Fruit fly (Drosophila melanogaster) whole organism, embryonic: Measurements from ENCODE around the gene spn-B.

Experiments
- ATbp ChIP-seq: fragments of 200-800 bp; sonication (Bioruptor generic); optimal IDR thresholded peaks from 2 replicates; lab custom pipeline; 2017; ENCODE audit warnings: missing biosample characterization, mild to moderate bottlenecking, missing genetic modification characterization, missing genetic modification reagents
- Awh ChIP-seq: fragments of 200-800 bp; sonication (Bioruptor generic); IDR thresholded peaks from 2 replicates; pipeline ENCODE4, ENCODE4 v1.3.6; 2022; ENCODE audit warnings: missing biosample characterization, missing genetic modification characterization
- CG10267 ChIP-seq: fragments of 200-800 bp; sonication (Bioruptor generic); optimal IDR thresholded peaks from 2 replicates; lab custom pipeline; 2018; ENCODE audit warnings: missing biosample characterization, mild to moderate bottlenecking, missing genetic modification characterization, moderate library complexity
- CG11085 ChIP-seq: fragments of 200-800 bp; sonication (Bioruptor generic); IDR thresholded peaks from 2 replicates; pipeline ENCODE4 v1.3.6; 2022; ENCODE audit warnings: missing biosample characterization, missing genetic modification characterization
- CG11504 ChIP-seq: fragments of 200-800 bp; sonication (Bioruptor generic); optimal IDR thresholded peaks from 3 replicates; lab custom pipeline; 2019; ENCODE audit warnings: missing biosample characterization, mild to moderate bottlenecking, missing genetic modification characterization, moderate library complexity
- CG11696 ChIP-seq: fragments of 200-800 bp; sonication (Bioruptor generic); IDR thresholded peaks from 2 replicates; pipeline ENCODE4 v1.3.6; 2022; ENCODE audit warnings: missing biosample characterization, missing genetic modification characterization
- CG1233 ChIP-seq: fragments of 200-800 bp; sonication (Bioruptor generic); optimal IDR thresholded peaks from 4 replicates; lab custom pipeline; 2018; ENCODE audit warnings: missing biosample characterization, mild to moderate bottlenecking, missing genetic modification characterization
- CG14014 ChIP-seq: fragments of 200-800 bp; sonication (Bioruptor generic); IDR thresholded peaks from 2 replicates; pipeline ENCODE4 v1.3.6; 2022; ENCODE audit warnings: missing biosample characterization, missing genetic modification characterization
- CG14965 ChIP-seq: fragments of 200-800 bp; sonication (Bioruptor generic); optimal IDR thresholded peaks from 2 replicates; lab custom pipeline; 2016; ENCODE audit warnings: missing biosample characterization, missing genetic modification characterization, borderline replicate concordance
- CG1792 ChIP-seq: fragments of 200-800 bp; sonication (Bioruptor generic); optimal IDR thresholded peaks from 2 replicates; lab custom pipeline; 2016; ENCODE audit warnings: missing biosample characterization, missing genetic modification characterization
- CG2116 ChIP-seq: fragments of 200-800 bp; sonication (Bioruptor generic); optimal IDR thresholded peaks from 3 replicates; lab custom pipeline; 2018; ENCODE audit warnings: missing biosample characterization, mild to moderate bottlenecking, missing genetic modification characterization
- CG2129 ChIP-seq: fragments of 200-800 bp; sonication (Bioruptor generic); IDR thresholded peaks from 2 replicates; pipeline ENCODE4 v1.3.6; 2022; ENCODE audit warnings: missing biosample characterization, missing genetic modification characterization; ENCODE audit not compliant: partially characterized antibody
- CG2199 ChIP-seq: fragments of 200-800 bp; sonication (Bioruptor generic); IDR thresholded peaks from 3 replicates; pipeline ENCODE4 v1.3.6; 2022; ENCODE audit warnings: missing biosample characterization, missing genetic modification characterization
- CG2202 ChIP-seq: fragments of 200-800 bp; sonication (Bioruptor generic); optimal IDR thresholded peaks from 2 replicates; lab custom pipeline; 2018; ENCODE audit warnings: missing biosample characterization, mild to moderate bottlenecking, missing genetic modification characterization
- CG2712 ChIP-seq: fragments of 200-800 bp; optimal IDR thresholded peaks from 3 replicates; lab custom pipeline; 2019; ENCODE audit warnings: missing biosample characterization, mild to moderate bottlenecking, missing genetic modification characterization, moderate library complexity
- CG3407 ChIP-seq: fragments of 200-800 bp; sonication (Bioruptor generic); optimal IDR thresholded peaks from 2 replicates; lab custom pipeline; 2018; ENCODE audit warnings: missing biosample characterization, mild to moderate bottlenecking, missing genetic modification characterization
- CG6254 ChIP-seq: fragments of 200-800 bp; sonication (Bioruptor generic); optimal IDR thresholded peaks from 3 replicates; lab custom pipeline; 2017; ENCODE audit warnings: mild to moderate bottlenecking, missing biosample characterization, missing genetic modification reagents, missing genetic modification characterization
- CG9609 ChIP-seq: fragments of 200-800 bp; sonication (Bioruptor generic); optimal IDR thresholded peaks from 3 replicates; lab custom pipeline; 2016; ENCODE audit warnings: missing biosample characterization, missing genetic modification characterization
- CG9817 ChIP-seq: fragments of 200-800 bp; sonication (Bioruptor generic); optimal IDR thresholded peaks from 2 replicates; lab custom pipeline; 2018; ENCODE audit warnings: missing biosample characterization, mild to moderate bottlenecking, missing genetic modification characterization, moderate library complexity
- D19A ChIP-seq: fragments of 200-800 bp; optimal IDR thresholded peaks from 3 replicates; lab custom pipeline; 2019; ENCODE audit warnings: missing biosample characterization, mild to moderate bottlenecking, missing genetic modification characterization, moderate library complexity
- D19B ChIP-seq: fragments of 200-800 bp; sonication (Bioruptor generic); optimal IDR thresholded peaks from 2 replicates; lab custom pipeline; 2017; ENCODE audit warnings: missing biosample characterization, mild to moderate bottlenecking, missing genetic modification characterization
- Dip3 ChIP-seq: fragments of 200-800 bp; sonication (Bioruptor generic); optimal IDR thresholded peaks from 3 replicates; lab custom pipeline; 2016; ENCODE audit warnings: missing biosample characterization, missing genetic modification characterization
- Dref ChIP-seq: fragments of 200-800 bp; sonication (Bioruptor generic); IDR thresholded peaks from 2 replicates; pipeline ENCODE4 v1.3.6; 2022; ENCODE audit warnings: missing biosample characterization, missing genetic modification characterization
- Elba2 ChIP-seq: fragments of 200-800 bp; sonication (Bioruptor generic); optimal IDR thresholded peaks from 3 replicates; lab custom pipeline; 2016; ENCODE audit warnings: missing biosample characterization, missing genetic modification characterization
- Hey ChIP-seq: fragments of 200-800 bp; sonication (Bioruptor generic); optimal IDR thresholded peaks from 3 replicates; lab custom pipeline; 2018; ENCODE audit warnings: missing biosample characterization, mild to moderate bottlenecking, missing genetic modification characterization
- Lhr ChIP-seq: fragments of 200-800 bp; sonication (Bioruptor generic); optimal IDR thresholded peaks from 3 replicates; lab custom pipeline; 2017; ENCODE audit warnings: mild to moderate bottlenecking, missing biosample characterization, missing genetic modification reagents, missing genetic modification characterization
- Med ChIP-seq: fragments of 200-800 bp; sonication (Bioruptor generic); peaks from one replicate; lab custom pipeline; 2016; ENCODE audit warnings: missing biosample characterization, missing genetic modification characterization, mild to moderate bottlenecking, inconsistent platforms, moderate library complexity
- Meics ChIP-seq: fragments of 200-800 bp; sonication (Bioruptor generic); optimal IDR thresholded peaks from 2 replicates; lab custom pipeline; 2017; ENCODE audit warnings: missing biosample characterization, mild to moderate bottlenecking, missing genetic modification characterization
- ac ChIP-seq: fragments of 200-800 bp; sonication (Bioruptor generic); optimal IDR thresholded peaks from 3 replicates; lab custom pipeline; 2017; ENCODE audit warnings: missing biosample characterization, mild to moderate bottlenecking, missing genetic modification characterization
- ap ChIP-seq: fragments of 200-800 bp; sonication (Bioruptor generic); IDR thresholded peaks from 2 replicates; pipeline ENCODE4 v1.3.6; 2022; ENCODE audit warnings: missing biosample characterization, missing genetic modification characterization
- bbx ChIP-seq: fragments of 200-800 bp; sonication (Bioruptor generic); IDR thresholded peaks from 2 replicates; pipeline ENCODE4 v1.3.6; 2022; ENCODE audit warnings: missing biosample characterization, missing genetic modification characterization; ENCODE audit not compliant: partially characterized antibody
- bigmax ChIP-seq: fragments of 200-800 bp; sonication (Bioruptor generic); optimal IDR thresholded peaks from 2 replicates; lab custom pipeline; 2018; ENCODE audit warnings: missing biosample characterization, mild to moderate bottlenecking, missing genetic modification characterization
- btn ChIP-seq: fragments of 200-800 bp; sonication (Bioruptor generic); optimal IDR thresholded peaks from 2 replicates; lab custom pipeline; 2016; ENCODE audit warnings: missing biosample characterization, missing genetic modification characterization
- crol ChIP-seq: fragments of 200-800 bp; sonication (Bioruptor generic); IDR thresholded peaks from 2 replicates; pipeline ENCODE4 v1.3.6; 2022; ENCODE audit warnings: missing biosample characterization, missing genetic modification characterization
- disco-r ChIP-seq: fragments of 200-800 bp; sonication (Bioruptor generic); optimal IDR thresholded peaks from 2 replicates; lab custom pipeline; 2016; ENCODE audit warnings: missing biosample characterization, missing genetic modification characterization
- emc ChIP-seq: fragments of 200-800 bp; sonication (Bioruptor generic); optimal IDR thresholded peaks from 2 replicates; lab custom pipeline; 2016; ENCODE audit warnings: missing biosample characterization, missing genetic modification characterization
- gce ChIP-seq: fragments of 200-800 bp; sonication (Bioruptor generic); IDR thresholded peaks from 3 replicates; pipeline ENCODE4 v1.3.6; 2022; ENCODE audit warnings: missing biosample characterization, missing genetic modification characterization
- gcm2 ChIP-seq: fragments of 200-800 bp; sonication (Bioruptor generic); optimal IDR thresholded peaks from 2 replicates; lab custom pipeline; 2016; ENCODE audit warnings: missing biosample characterization, missing genetic modification characterization
- her ChIP-seq: fragments of 200-800 bp; sonication (Bioruptor generic); optimal IDR thresholded peaks from 2 replicates; lab custom pipeline; 2016; ENCODE audit warnings: missing biosample characterization, missing genetic modification characterization
- jigr1 ChIP-seq: fragments of 200-800 bp; sonication (Bioruptor generic); IDR thresholded peaks from 3 replicates; pipeline ENCODE4 v1.3.6; 2022; ENCODE audit warnings: missing biosample characterization, missing genetic modification characterization
- jing ChIP-seq: fragments of 200-800 bp; sonication (Bioruptor generic); optimal IDR thresholded peaks from 2 replicates; lab custom pipeline; 2018; ENCODE audit warnings: missing biosample characterization, mild to moderate bottlenecking, missing genetic modification characterization
- p53 ChIP-seq: fragments of 200-800 bp; sonication (Bioruptor generic); optimal IDR thresholded peaks from 2 replicates; lab custom pipeline; 2016; ENCODE audit warnings: missing biosample characterization, missing genetic modification characterization
- pb ChIP-seq: fragments of 200-800 bp; sonication (Bioruptor generic); optimal IDR thresholded peaks from 3 replicates; lab custom pipeline; 2016; ENCODE audit warnings: missing biosample characterization, missing genetic modification characterization
- pnt ChIP-seq: fragments of 200-800 bp; sonication (Bioruptor generic); optimal IDR thresholded peaks from 3 replicates; lab custom pipeline; 2016; ENCODE audit warnings: missing biosample characterization, missing genetic modification characterization
- pros ChIP-seq: fragments of 200-800 bp; sonication (Bioruptor generic); optimal IDR thresholded peaks from 3 replicates; lab custom pipeline; 2019; ENCODE audit warnings: missing biosample characterization, mild to moderate bottlenecking, missing genetic modification characterization, moderate library complexity
- ranshi ChIP-seq: fragments of 200-800 bp; sonication (Bioruptor generic); IDR thresholded peaks from 2 replicates; pipeline ENCODE4 v1.3.6; 2022; ENCODE audit warnings: missing biosample characterization, missing genetic modification characterization
- salm ChIP-seq: fragments of 200-800 bp; sonication (Bioruptor generic); optimal IDR thresholded peaks from 2 replicates; lab custom pipeline; 2018; ENCODE audit warnings: missing biosample characterization, mild to moderate bottlenecking, missing genetic modification characterization
- sisA ChIP-seq: fragments of 200-800 bp; sonication (Bioruptor generic); IDR thresholded peaks from 2 replicates; pipeline ENCODE4 v1.3.6; 2022; ENCODE audit warnings: missing biosample characterization, missing genetic modification characterization
- sob ChIP-seq: fragments of 200-800 bp; sonication (Bioruptor generic); IDR thresholded peaks from 2 replicates; pipeline ENCODE4 v1.3.6; 2022; ENCODE audit warnings: missing biosample characterization, missing genetic modification characterization
- tgo ChIP-seq: fragments of 200-800 bp; sonication (Bioruptor generic); IDR thresholded peaks from 3 replicates; pipeline ENCODE4 v1.3.6; 2022; ENCODE audit warnings: missing biosample characterization, missing genetic modification characterization

spn-B gene

DNA sequence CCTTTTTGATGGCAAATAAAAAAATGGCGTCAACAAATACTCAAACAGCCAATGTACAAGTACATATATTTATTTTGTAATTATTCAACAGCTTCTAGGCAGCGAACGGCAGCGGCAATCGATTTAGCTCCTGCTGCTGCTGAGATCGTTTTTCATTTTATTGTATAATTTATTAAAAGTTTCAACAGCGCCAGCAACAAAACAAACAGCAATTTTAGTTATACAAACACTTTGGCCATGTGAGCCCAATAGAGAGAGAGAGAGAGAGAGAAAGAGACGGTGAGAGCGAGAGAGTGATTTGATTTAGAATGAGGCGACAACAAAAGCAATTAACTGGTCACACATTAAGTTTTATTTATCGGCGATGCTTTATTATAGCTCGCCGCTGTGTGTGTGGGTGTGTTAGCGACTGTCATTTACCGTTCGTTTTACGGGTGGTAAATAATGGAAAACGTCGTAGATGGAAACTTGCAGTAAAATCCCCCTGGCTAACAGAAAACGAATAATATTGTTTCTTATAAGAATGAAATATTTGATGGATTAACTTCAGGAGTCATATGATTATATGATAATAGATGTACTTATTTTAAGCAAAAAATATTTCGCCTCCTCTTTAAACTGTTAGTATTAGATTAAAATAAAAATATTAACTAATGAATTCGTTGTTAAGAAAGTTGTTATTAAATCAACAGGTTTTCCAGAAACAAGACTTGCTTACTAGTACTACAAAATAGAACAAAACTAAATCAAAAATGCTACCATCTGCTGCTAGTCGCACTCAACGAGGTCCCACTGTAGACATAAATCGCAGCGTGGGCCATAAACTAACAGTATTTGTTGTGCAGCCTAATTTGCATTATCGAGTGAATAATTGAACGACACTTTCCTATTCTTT is 42.5 kb upstream of the spn-B start (continued):
- TF ChIP-seq sisA (GFP tag; lab: Robert Waterston, UW) (no peak), Med (peak; percentile 83), ranshi (GFP tag; lab: Robert Waterston, UW) (no peak), tgo (GFP tag; lab: Robert Waterston, UW) (no peak), jigr1 (GFP tag; lab: Robert Waterston, UW) (no peak), gcm2 (no peak), D19A (no peak), CG11696 (no peak), pnt (GFP tag; lab: Kevin White, UChicago) (no peak), CG2129 (GFP tag; lab: Robert Waterston, UW) (no peak), gce (GFP tag; lab: Robert Waterston, UW) (no peak), jing (GFP tag; lab: Kevin White, UChicago) (no peak), ac (GFP tag; lab: Kevin White, UChicago) (no peak), Elba2 (GFP tag; lab: Kevin White, UChicago) (no peak), emc (GFP tag; lab: Kevin White, UChicago) (no peak), Hey (tag; lab: Kevin White, UChicago) (no peak), Lhr (GFP tag; lab: Kevin White, UChicago) (no peak), CG6254 (no peak), p53 (GFP tag; lab: Kevin White, UChicago) (no peak), salm (peak; percentile 1), CG11504 (tag; lab: Kevin White, UChicago) (peak; percentile 35), disco-r (peak; percentile 23), ap (no peak), btn (no peak), bbx (GFP tag; lab: Robert Waterston, UW) (no peak), CG11085 (GFP tag; lab: Robert Waterston, UW) (no peak), sob (GFP tag; lab: Robert Waterston, UW) (no peak), D19B (GFP tag; lab: Kevin White, UChicago) (no peak), CG1792 (GFP tag; lab: Kevin White, UChicago) (no peak), CG2712 (tag; lab: Kevin White, UChicago) (peak; percentile 4), CG2116 (GFP tag; lab: Kevin White, UChicago) (no peak), Dref (GFP tag; lab: Robert Waterston, UW) (no peak), CG3407 (no peak), bigmax (GFP tag; lab: Kevin White, UChicago) (no peak), CG14965 (GFP tag; lab: Kevin White, UChicago) (no peak), Dip3 (GFP tag; lab: Kevin White, UChicago) (no peak), CG14014 (GFP tag; lab: Robert Waterston, UW) (no peak), CG2199 (GFP tag; lab: Robert Waterston, UW) (no peak), CG9609 (GFP tag; lab: Kevin White, UChicago) (no peak), Awh (GFP tag; lab: Robert Waterston, UW) (no peak), CG1233 (no peak), pros (GFP tag; lab: Kevin White, UChicago) (no peak), ATbp (no peak), crol (no peak), CG10267 (tag; lab: Kevin White, UChicago) (no peak), CG9817 (tag; lab: Kevin White, UChicago) (peak; percentile 16), pb (GFP tag; lab: Kevin White, UChicago) (no peak), CG2202 (tag; lab: Kevin White, UChicago) (no peak), Meics (peak; percentile 6), her (GFP tag; lab: Kevin White, UChicago) (no peak)
